Fruit fly (Drosophila melanogaster) whole organism, embryonic: ENCODE measurements around the gene CG34001.

ENCODE experiments used
- Abd-B ChIP-seq: fragments of 200-800 bp; sonication (Bioruptor generic); optimal IDR thresholded peaks from 2 replicates; lab custom pipeline; 2018; ENCODE audit warnings: missing biosample characterization, mild to moderate bottlenecking, missing genetic modification characterization, moderate library complexity
- C15 ChIP-seq: fragments of 200-800 bp; sonication (Bioruptor generic); IDR thresholded peaks from 3 replicates; pipeline ENCODE4 v1.3.6; 2022; ENCODE audit warnings: missing biosample characterization, missing genetic modification characterization
- CG10209 ChIP-seq: fragments of 200-800 bp; sonication (Bioruptor generic); optimal IDR thresholded peaks from 3 replicates; lab custom pipeline; 2017; ENCODE audit warnings: missing biosample characterization, mild to moderate bottlenecking, missing genetic modification characterization, missing genetic modification reagents
- CG10267 ChIP-seq: fragments of 200-800 bp; sonication (Bioruptor generic); optimal IDR thresholded peaks from 2 replicates; lab custom pipeline; 2018; ENCODE audit warnings: missing biosample characterization, mild to moderate bottlenecking, missing genetic modification characterization, moderate library complexity
- CG10274 ChIP-seq: fragments of 200-800 bp; sonication (Bioruptor generic); optimal IDR thresholded peaks from 3 replicates; lab custom pipeline; 2017; ENCODE audit warnings: missing biosample characterization, mild to moderate bottlenecking, missing genetic modification characterization
- CG13424 ChIP-seq: fragments of 200-800 bp; sonication (Bioruptor generic); optimal IDR thresholded peaks from 2 replicates; lab custom pipeline; 2019; ENCODE audit warnings: missing biosample characterization, mild to moderate bottlenecking, missing genetic modification characterization, moderate library complexity
- CG14050 ChIP-seq: fragments of 200-800 bp; sonication (Bioruptor generic); IDR thresholded peaks from 3 replicates; pipeline ENCODE4 v1.3.6; 2022; ENCODE audit warnings: missing biosample characterization, missing genetic modification characterization
- CG14441 ChIP-seq: fragments of 200-800 bp; sonication (Bioruptor generic); IDR thresholded peaks from 2 replicates; pipeline ENCODE4 v1.3.6; 2022; ENCODE audit warnings: missing biosample characterization, missing genetic modification characterization
- CG1603 ChIP-seq: fragments of 200-800 bp; sonication (Bioruptor generic); optimal IDR thresholded peaks from 2 replicates; lab custom pipeline; 2019; ENCODE audit warnings: missing biosample characterization, mild to moderate bottlenecking, missing genetic modification characterization, moderate library complexity
- CG16779 ChIP-seq: fragments of 200-800 bp; sonication (Bioruptor generic); IDR thresholded peaks from 2 replicates; pipeline ENCODE4 v1.3.6; 2022; ENCODE audit warnings: missing biosample characterization, missing genetic modification characterization
- CG17612 ChIP-seq: fragments of 200-800 bp; sonication (Bioruptor generic); IDR thresholded peaks from 2 replicates; pipeline ENCODE4 v1.3.6; 2022; ENCODE audit warnings: missing biosample characterization, missing genetic modification characterization
- CG18262 ChIP-seq: fragments of 200-800 bp; optimal IDR thresholded peaks from 3 replicates; lab custom pipeline; 2019; ENCODE audit warnings: missing biosample characterization, mild to moderate bottlenecking, missing genetic modification characterization, moderate library complexity
- CG31224 ChIP-seq: fragments of 200-800 bp; sonication (Bioruptor generic); IDR thresholded peaks from 2 replicates; pipeline ENCODE4 v1.3.6; 2022; ENCODE audit warnings: missing biosample characterization, missing genetic modification characterization
- CG32532 ChIP-seq: fragments of 200-800 bp; sonication (Bioruptor generic); IDR thresholded peaks from 2 replicates; pipeline ENCODE4 v1.3.6; 2022; ENCODE audit warnings: missing biosample characterization, missing genetic modification characterization
- CG34422 ChIP-seq: fragments of 200-800 bp; sonication (Bioruptor generic); IDR thresholded peaks from 3 replicates; pipeline ENCODE4 v1.3.6; 2022; ENCODE audit warnings: missing biosample characterization, missing genetic modification characterization
- CG6683 ChIP-seq: fragments of 200-800 bp; sonication (Bioruptor generic); optimal IDR thresholded peaks from 2 replicates; lab custom pipeline; 2017; ENCODE audit warnings: missing biosample characterization, mild to moderate bottlenecking, missing genetic modification characterization, missing genetic modification reagents
- CG7786 ChIP-seq: fragments of 200-800 bp; sonication (Bioruptor generic); optimal IDR thresholded peaks from 2 replicates; lab custom pipeline; 2016; ENCODE audit warnings: missing biosample characterization, missing genetic modification characterization
- CG8089 ChIP-seq: fragments of 200-800 bp; sonication (Bioruptor generic); optimal IDR thresholded peaks from 3 replicates; lab custom pipeline; 2016; ENCODE audit warnings: missing biosample characterization, missing genetic modification characterization
- CG8359 ChIP-seq: fragments of 200-800 bp; sonication (Bioruptor generic); optimal IDR thresholded peaks from 2 replicates; lab custom pipeline; 2017; ENCODE audit warnings: missing biosample characterization, mild to moderate bottlenecking, missing genetic modification characterization, borderline replicate concordance
- D ChIP-seq, 2 experiments: fragments of 200-800 bp in 1 of 2; fragments of >200 bp in 1 of 2; sonication (Bioruptor generic) in 1 of 2; optimal IDR thresholded peaks; 2 replicates in 1 of 2; 3 replicates in 1 of 2; lab custom pipeline; 2017; ENCODE audit warnings: mild to moderate bottlenecking in 1 of 2, missing biosample characterization in 1 of 2, missing genetic modification characterization in 1 of 2, missing genetic modification reagents in 1 of 2
- Ets97D ChIP-seq: fragments of 200-800 bp; sonication (Bioruptor generic); optimal IDR thresholded peaks from 3 replicates; lab custom pipeline; 2016; ENCODE audit warnings: missing biosample characterization, missing genetic modification characterization
- H2.0 ChIP-seq: fragments of 200-800 bp; sonication (Bioruptor generic); IDR thresholded peaks from 2 replicates; pipeline ENCODE4 v1.3.6; 2022; ENCODE audit warnings: missing biosample characterization, missing genetic modification characterization
- HLH3B ChIP-seq: fragments of 200-800 bp; sonication (Bioruptor generic); IDR thresholded peaks from 2 replicates; pipeline ENCODE4 v1.3.6; 2022; ENCODE audit warnings: missing biosample characterization, missing genetic modification characterization
- MESR4 ChIP-seq: fragments of 200-800 bp; sonication (Bioruptor generic); optimal IDR thresholded peaks from 2 replicates; lab custom pipeline; 2018; ENCODE audit warnings: missing biosample characterization, mild to moderate bottlenecking, missing genetic modification characterization, moderate library complexity
- NC2α ChIP-seq: fragments of 200-800 bp; sonication (Bioruptor generic); optimal IDR thresholded peaks from 2 replicates; lab custom pipeline; 2016; ENCODE audit warnings: missing biosample characterization, missing genetic modification characterization
- NFAT ChIP-seq: fragments of 200-800 bp; sonication (Bioruptor generic); IDR thresholded peaks from 2 replicates; pipeline ENCODE4 v1.3.6; 2022; ENCODE audit warnings: missing biosample characterization, missing genetic modification characterization
- Nf-YA ChIP-seq: fragments of 200-800 bp; sonication (Bioruptor generic); IDR thresholded peaks from 2 replicates; pipeline ENCODE4 v1.3.6; 2022; ENCODE audit warnings: missing biosample characterization, missing genetic modification characterization
- Oli ChIP-seq: fragments of 200-800 bp; sonication (Bioruptor generic); optimal IDR thresholded peaks from 2 replicates; lab custom pipeline; 2018; ENCODE audit warnings: missing biosample characterization, mild to moderate bottlenecking, missing genetic modification characterization, moderate library complexity
- Sry-δ ChIP-seq: fragments of 200-800 bp; sonication (Bioruptor generic); optimal IDR thresholded peaks from 2 replicates; lab custom pipeline; 2016; ENCODE audit warnings: missing biosample characterization, missing genetic modification characterization
- Tbp ChIP-seq: fragments of >200 bp; optimal IDR thresholded peaks from 2 replicates; lab custom pipeline; 2018; ENCODE audit warnings: missing biosample characterization, missing genetic modification characterization
- amos ChIP-seq: fragments of 200-800 bp; sonication (Bioruptor generic); IDR thresholded peaks from 2 replicates; pipeline ENCODE4 v1.3.6; 2022; ENCODE audit warnings: missing biosample characterization, missing genetic modification characterization; ENCODE audit not compliant: partially characterized antibody
- caup ChIP-seq: fragments of 200-800 bp; sonication (Bioruptor generic); optimal IDR thresholded peaks from 3 replicates; lab custom pipeline; 2017; ENCODE audit warnings: missing biosample characterization, mild to moderate bottlenecking, missing genetic modification characterization, moderate library complexity; ENCODE audit not compliant: severe bottlenecking
- chm ChIP-seq: fragments of 200-800 bp; sonication (Bioruptor generic); IDR thresholded peaks from 2 replicates; pipeline ENCODE4 v1.3.6; 2022; ENCODE audit warnings: missing biosample characterization, missing genetic modification characterization
- corto ChIP-seq: fragments of 200-800 bp; sonication (Bioruptor generic); optimal IDR thresholded peaks from 2 replicates; lab custom pipeline; 2016; ENCODE audit warnings: missing biosample characterization, mild to moderate bottlenecking, missing genetic modification characterization, moderate library complexity
- dmrt11E ChIP-seq: fragments of 200-800 bp; sonication (Bioruptor generic); optimal IDR thresholded peaks from 3 replicates; lab custom pipeline; 2018; ENCODE audit warnings: missing biosample characterization, mild to moderate bottlenecking, missing genetic modification characterization, moderate library complexity
- esg ChIP-seq: fragments of 200-800 bp; sonication (Bioruptor generic); conservative IDR thresholded peaks from 2 replicates; pipeline ENCODE4 v1.3.6; 2022; ENCODE audit warnings: missing biosample characterization, missing genetic modification characterization
- gro ChIP-seq: fragments of 200-800 bp; sonication (Bioruptor generic); optimal IDR thresholded peaks from 2 replicates; lab custom pipeline; 2016; ENCODE audit warnings: missing biosample characterization, missing genetic modification characterization
- inv ChIP-seq: fragments of 200-800 bp; sonication (Bioruptor generic); IDR thresholded peaks from 2 replicates; pipeline ENCODE4 v1.3.6; 2022; ENCODE audit warnings: missing biosample characterization, missing genetic modification characterization; ENCODE audit not compliant: partially characterized antibody
- luna ChIP-seq: fragments of 200-800 bp; sonication (Bioruptor generic); optimal IDR thresholded peaks from 2 replicates; lab custom pipeline; 2016; ENCODE audit warnings: missing biosample characterization, missing genetic modification characterization
- onecut ChIP-seq: fragments of 200-800 bp; sonication (Bioruptor generic); IDR thresholded peaks from 2 replicates; pipeline ENCODE4 v1.3.6; 2022; ENCODE audit warnings: missing biosample characterization, missing genetic modification characterization
- pan ChIP-seq, 4 experiments: fragments of >200 bp in 3 of 4; fragments of 200-800 bp in 1 of 4; sonication (Bioruptor generic) in 1 of 4; optimal IDR thresholded peaks in 3 of 4; IDR thresholded peaks in 1 of 4; 2 replicates each; pipeline versions ENCODE4 v1.3.6 to Lab custom; 2017 to 2022; ENCODE audit warnings: missing biosample characterization in 2 of 4, missing genetic modification characterization in 2 of 4, mixed read lengths in 1 of 4
- psq ChIP-seq: fragments of 200-800 bp; sonication (Bioruptor generic); optimal IDR thresholded peaks from 2 replicates; lab custom pipeline; 2017; ENCODE audit warnings: missing biosample characterization, missing genetic modification characterization
- row ChIP-seq: fragments of 200-800 bp; sonication (Bioruptor generic); IDR thresholded peaks from 3 replicates; pipeline ENCODE4 v1.3.6; 2022; ENCODE audit warnings: missing biosample characterization, missing genetic modification characterization
- trem ChIP-seq: fragments of 200-800 bp; optimal IDR thresholded peaks from 3 replicates; lab custom pipeline; 2019; ENCODE audit warnings: missing biosample characterization, mild to moderate bottlenecking, missing genetic modification characterization, moderate library complexity
- unc-4 ChIP-seq: fragments of 200-800 bp; sonication (Bioruptor generic); IDR thresholded peaks from 2 replicates; pipeline ENCODE4 v1.3.6; 2022; ENCODE audit warnings: missing biosample characterization, missing genetic modification characterization; ENCODE audit not compliant: partially characterized antibody
- vvl ChIP-seq: fragments of 200-800 bp; sonication (Bioruptor generic); IDR thresholded peaks from 2 replicates; pipeline ENCODE4 v1.3.6; 2022; ENCODE audit warnings: missing biosample characterization, missing genetic modification characterization
- zen ChIP-seq: fragments of 200-800 bp; sonication (Bioruptor generic); optimal IDR thresholded peaks from 3 replicates; lab custom pipeline; 2018; ENCODE audit warnings: missing biosample characterization, mild to moderate bottlenecking, missing genetic modification characterization, moderate library complexity
- zen2 ChIP-seq: fragments of 200-800 bp; sonication (Bioruptor generic); IDR thresholded peaks from 3 replicates; pipeline ENCODE4 v1.3.6; 2022; ENCODE audit warnings: missing biosample characterization, missing genetic modification characterization; ENCODE audit not compliant: partially characterized antibody

CG34001 gene

DNA sequence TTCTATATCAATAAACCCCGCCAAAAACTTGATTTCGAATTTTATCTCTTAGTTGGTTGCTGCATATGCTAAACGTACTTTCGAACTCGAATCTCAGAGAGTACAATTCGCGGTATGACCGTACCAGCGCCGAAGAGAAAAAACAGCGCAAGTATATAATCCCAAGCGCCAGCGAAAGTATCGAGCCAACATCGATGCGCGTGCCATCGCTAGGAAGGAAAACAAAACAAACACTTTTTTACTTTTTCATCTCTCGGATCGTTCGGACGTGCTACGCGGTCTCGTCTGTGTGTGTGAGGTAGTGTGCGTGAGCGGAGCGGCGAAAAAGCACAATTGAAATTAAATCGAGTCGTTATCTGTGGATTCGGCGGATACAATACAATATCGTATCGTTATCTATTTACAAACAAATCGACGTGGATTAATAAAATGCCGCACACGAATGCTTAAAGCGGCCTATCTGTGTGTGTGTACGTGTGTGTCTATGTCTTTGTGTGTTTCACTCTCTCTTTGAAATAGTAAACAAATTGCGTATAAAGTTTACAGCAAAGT, 33.7 kb downstream of the CG34001 start, which contains the start of gene simj (continued):
- TF ChIP-seq zen2, result peak; percentile 80; the same call in 1 of the 3 replicates
- TF ChIP-seq CG16779, result 0 out of 2 replicates have a peak, but pooled peaks have one; percentile 27
- TF ChIP-seq Nf-YA (GFP tag; lab: Robert Waterston, UW), result no peak
- TF ChIP-seq CG8089, result peak; percentile 23
- peak; percentile 72 for TF ChIP-seq onecut
- TF ChIP-seq dmrt11E, result no peak
- peak; percentile 35 for TF ChIP-seq CG6683 (GFP tag; lab: Kevin White, UChicago)
- no peak; the same call in 1 of the 2 replicates for TF ChIP-seq HLH3B
- TF ChIP-seq vvl (GFP tag; lab: Robert Waterston, UW), result peak; percentile 77
- 0 out of 2 replicates have a peak, but pooled peaks have one; percentile 17 for TF ChIP-seq H2.0 (GFP tag; lab: Robert Waterston, UW)
- TF ChIP-seq NC2α (GFP tag; lab: Kevin White, UChicago), result no peak
- TF ChIP-seq D (optimal IDR thresholded peaks at IDR 0.05; lab: Kevin White, UChicago), result no peak
- TF ChIP-seq D (GFP tag; optimal IDR thresholded peaks at IDR 0.05; lab: Kevin White, UChicago), result peak; percentile 58
- peak; percentile 72 for TF ChIP-seq inv (GFP tag; lab: Robert Waterston, UW)
- peak; percentile 24 for TF ChIP-seq psq (GFP tag; lab: Kevin White, UChicago)
- TF ChIP-seq gro (GFP tag; lab: Kevin White, UChicago), result peak; percentile 55
- TF ChIP-seq CG18262 (tag; lab: Kevin White, UChicago), result peak; percentile 34
- TF ChIP-seq CG8359 (GFP tag; lab: Kevin White, UChicago), result peak; percentile 31
- no peak for TF ChIP-seq CG14050 (GFP tag; lab: Robert Waterston, UW)
- peak; percentile 51 for TF ChIP-seq CG10209
- no peak for TF ChIP-seq CG31224 (GFP tag; lab: Robert Waterston, UW)
- TF ChIP-seq row (GFP tag; lab: Robert Waterston, UW), result peak; percentile 68
- peak; percentile 86 for TF ChIP-seq Ets97D (GFP tag; lab: Kevin White, UChicago)
- no peak for TF ChIP-seq pan (optimal IDR thresholded peaks at IDR 0.05; lab: Kevin White, UChicago)
- TF ChIP-seq pan (GFP tag; optimal IDR thresholded peaks at IDR 0.05 in 1 of 2, IDR thresholded peaks at IDR 0.05 in 1 of 2), result peak in 1 of 2 experiments; percentile 27
- TF ChIP-seq caup (GFP tag; lab: Kevin White, UChicago), result peak; percentile 65
- no peak for TF ChIP-seq Abd-B (GFP tag; lab: Kevin White, UChicago)
- no peak for TF ChIP-seq CG17612 (GFP tag; lab: Robert Waterston, UW)
- no peak for TF ChIP-seq C15 (GFP tag; lab: Robert Waterston, UW)
- peak; percentile 89 for TF ChIP-seq CG1603 (tag; lab: Kevin White, UChicago)
- TF ChIP-seq CG14441 (GFP tag; lab: Robert Waterston, UW), result peak; percentile 17; the same call in 1 of the 2 replicates
- peak; percentile 68; the same call in 1 of the 2 replicates for TF ChIP-seq NFAT (GFP tag; lab: Robert Waterston, UW)
- peak; percentile 47 for TF ChIP-seq CG13424
- no peak for TF ChIP-seq CG10274 (GFP tag; lab: Kevin White, UChicago)
- TF ChIP-seq Oli (tag; lab: Kevin White, UChicago), result no peak
- peak; percentile 94 for TF ChIP-seq amos (GFP tag; lab: Robert Waterston, UW)
- TF ChIP-seq chm, result peak; percentile 95
- peak; percentile 99 for TF ChIP-seq Sry-δ
- TF ChIP-seq unc-4 (GFP tag; lab: Robert Waterston, UW), result peak; percentile 85
- peak; percentile 2 for TF ChIP-seq corto (GFP tag; lab: Kevin White, UChicago)
- peak; percentile 48 for TF ChIP-seq luna (GFP tag; lab: Kevin White, UChicago)
- peak; percentile 68 for TF ChIP-seq MESR4 (GFP tag; lab: Kevin White, UChicago)
- TF ChIP-seq zen (tag; lab: Kevin White, UChicago), result peak; percentile 15
- peak; percentile 91 for TF ChIP-seq CG34422 (GFP tag; lab: Robert Waterston, UW)
- TF ChIP-seq Tbp, result peak; percentile 32
- TF ChIP-seq trem (tag; lab: Kevin White, UChicago), result peak; percentile 78
- peak; percentile 66 for TF ChIP-seq CG32532 (GFP tag; lab: Robert Waterston, UW)
- TF ChIP-seq CG10267, result peak; percentile 78
- no peak for TF ChIP-seq esg (GFP tag; lab: Robert Waterston, UW)
- peak; percentile 48 for TF ChIP-seq CG7786 (GFP tag; lab: Kevin White, UChicago)
